Worm (Caenorhabditis elegans) whole organism, early embryonic: ENCODE data around the gene R09F10.3.

ENCODE experiments used
- flt-1 ChIP-seq: fragments of 200-800 bp; sonication (Bioruptor generic); IDR thresholded peaks from 2 replicates; pipeline ENCODE4 v1.3.6; 2022; ENCODE audit warnings: missing genetic modification characterization, missing compliant biosample characterization
- hmbx-1 ChIP-seq: sonication (generic microtip); optimal IDR thresholded peaks from 2 replicates; lab custom pipeline; 2016; ENCODE audit warnings: mild to moderate bottlenecking, missing genetic modification characterization, missing compliant biosample characterization
- tra-4 ChIP-seq: sonication (generic microtip); optimal IDR thresholded peaks from 2 replicates; lab custom pipeline; 2017; ENCODE audit warnings: missing genetic modification characterization, missing compliant biosample characterization

DNA sequence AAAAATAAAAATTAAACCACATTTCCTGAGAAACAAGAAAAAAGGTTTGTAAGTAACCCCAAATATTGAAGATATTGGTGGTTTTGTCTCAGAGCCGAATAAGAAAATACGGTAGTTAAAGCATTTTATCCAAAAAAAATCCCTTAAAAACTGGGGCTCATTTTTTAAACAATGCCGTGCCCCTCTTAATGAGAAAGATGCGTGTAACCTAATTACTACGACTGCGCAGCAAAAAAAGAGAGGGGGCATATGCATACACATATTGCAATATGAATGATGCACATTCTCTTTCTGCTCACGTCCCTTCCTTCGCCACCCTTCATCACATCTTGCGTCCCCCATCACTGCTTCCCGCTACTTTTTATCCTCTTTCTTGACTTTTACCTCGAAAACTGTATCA is 26.3 kb upstream of the R09F10.3 start:
- TF ChIP-seq tra-4 (tag; lab: Kevin White, UChicago) (no peak), hmbx-1 (tag; lab: Kevin White, UChicago) (no peak), flt-1 (GFP tag; lab: Robert Waterston, UW) (no peak)
